Worm (Caenorhabditis elegans): ENCODE data around the gene mboa-3.

Gene mboa-3

ce11 chrX:5479300-5479811, 43.3 kb downstream of the mboa-3 start, which contains the start of gene dlg-1:
Gene dlg-1 (plus strand): TSS chrX:5479700.
- TF ChIP-seq ztf-23 (GFP tag; IDR thresholded peaks at IDR 0.05): no peak
- no peak for TF ChIP-seq med-1 (GFP tag; optimal IDR thresholded peaks at IDR 0.05; ENCODE audit: insufficient read depth)
- no peak for TF ChIP-seq tab-1 (GFP tag; IDR thresholded peaks at IDR 0.05)
- TF ChIP-seq flt-1 (GFP tag; IDR thresholded peaks at IDR 0.05): no peak
- no peak for TF ChIP-seq ref-1 (GFP tag; conservative IDR thresholded peaks at IDR 0.05)
- no peak for TF ChIP-seq T22C8.4 (GFP tag; IDR thresholded peaks at IDR 0.05)
- TF ChIP-seq cog-1 (tag; optimal IDR thresholded peaks at IDR 0.05): no peak
- TF ChIP-seq ztf-29 (GFP tag; IDR thresholded peaks at IDR 0.05): no peak
- TF ChIP-seq klf-2 (GFP tag; conservative IDR thresholded peaks at IDR 0.05): no peak

- TF ChIP-seq flt-1 (GFP tag; IDR thresholded peaks at IDR 0.05): no peak
- no peak for TF ChIP-seq cog-1 (tag; optimal IDR thresholded peaks at IDR 0.05)
- no peak for TF ChIP-seq ztf-23 (GFP tag; IDR thresholded peaks at IDR 0.05)
- no peak for TF ChIP-seq ztf-29 (GFP tag; IDR thresholded peaks at IDR 0.05)
- TF ChIP-seq ref-1 (GFP tag; conservative IDR thresholded peaks at IDR 0.05): no peak
- TF ChIP-seq klf-2 (GFP tag; conservative IDR thresholded peaks at IDR 0.05): no peak
- TF ChIP-seq med-1 (GFP tag; optimal IDR thresholded peaks at IDR 0.05; ENCODE audit: insufficient read depth): no peak
- TF ChIP-seq T22C8.4 (GFP tag; IDR thresholded peaks at IDR 0.05): no peak
- no peak for TF ChIP-seq tab-1 (GFP tag; IDR thresholded peaks at IDR 0.05)
Observed at ce11 chrX:5478875-5479274, 43.7 kb downstream of the mboa-3 start.

- no peak for TF ChIP-seq ref-1 (GFP tag; conservative IDR thresholded peaks at IDR 0.05)
- TF ChIP-seq med-1 (GFP tag; optimal IDR thresholded peaks at IDR 0.05; ENCODE audit: insufficient read depth): no peak
- no peak for TF ChIP-seq cog-1 (tag; optimal IDR thresholded peaks at IDR 0.05)
- no peak for TF ChIP-seq flt-1 (GFP tag; IDR thresholded peaks at IDR 0.05)
- no peak for TF ChIP-seq tab-1 (GFP tag; IDR thresholded peaks at IDR 0.05)
- TF ChIP-seq ztf-29 (GFP tag; IDR thresholded peaks at IDR 0.05): no peak
- no peak for TF ChIP-seq T22C8.4 (GFP tag; IDR thresholded peaks at IDR 0.05)
- TF ChIP-seq ztf-23 (GFP tag; IDR thresholded peaks at IDR 0.05): no peak
- TF ChIP-seq klf-2 (GFP tag; conservative IDR thresholded peaks at IDR 0.05): no peak
Observed at ce11 chrX:5477597-5477996, 45.0 kb downstream of the mboa-3 start.

ce11 chrX:5476357-5476756, 46.3 kb downstream of the mboa-3 start:
- no peak for TF ChIP-seq ref-1 (GFP tag; conservative IDR thresholded peaks at IDR 0.05)
- TF ChIP-seq ztf-23 (GFP tag; IDR thresholded peaks at IDR 0.05): no peak
- no peak for TF ChIP-seq ztf-29 (GFP tag; IDR thresholded peaks at IDR 0.05)
- TF ChIP-seq med-1 (GFP tag; optimal IDR thresholded peaks at IDR 0.05; ENCODE audit: insufficient read depth): no peak
- no peak for TF ChIP-seq cog-1 (tag; optimal IDR thresholded peaks at IDR 0.05)
- no peak for TF ChIP-seq tab-1 (GFP tag; IDR thresholded peaks at IDR 0.05)
- no peak for TF ChIP-seq flt-1 (GFP tag; IDR thresholded peaks at IDR 0.05)
- no peak for TF ChIP-seq klf-2 (GFP tag; conservative IDR thresholded peaks at IDR 0.05)
- TF ChIP-seq T22C8.4 (GFP tag; IDR thresholded peaks at IDR 0.05): no peak

- TF ChIP-seq cog-1 (tag; optimal IDR thresholded peaks at IDR 0.05): peak; percentile 81
- peak; percentile 77 for TF ChIP-seq flt-1 (GFP tag; IDR thresholded peaks at IDR 0.05)
- no peak for TF ChIP-seq ref-1 (GFP tag; conservative IDR thresholded peaks at IDR 0.05)
- TF ChIP-seq tab-1 (GFP tag; IDR thresholded peaks at IDR 0.05): peak; percentile 70
- TF ChIP-seq ztf-23 (GFP tag; IDR thresholded peaks at IDR 0.05): 0 out of 2 replicates have a peak, but pooled peaks have one; percentile 52
- no peak for TF ChIP-seq med-1 (GFP tag; optimal IDR thresholded peaks at IDR 0.05; ENCODE audit: insufficient read depth)
- TF ChIP-seq klf-2 (GFP tag; conservative IDR thresholded peaks at IDR 0.05): no peak
- TF ChIP-seq ztf-29 (GFP tag; IDR thresholded peaks at IDR 0.05): no peak
- no peak for TF ChIP-seq T22C8.4 (GFP tag; IDR thresholded peaks at IDR 0.05)
Observed at ce11 chrX:5475164-5475576, 47.4 kb downstream of the mboa-3 start.

- TF ChIP-seq klf-2 (GFP tag; conservative IDR thresholded peaks at IDR 0.05) (no peak), ref-1 (GFP tag; conservative IDR thresholded peaks at IDR 0.05) (no peak), flt-1 (GFP tag; IDR thresholded peaks at IDR 0.05) (no peak), tab-1 (GFP tag; IDR thresholded peaks at IDR 0.05) (no peak), ztf-23 (GFP tag; IDR thresholded peaks at IDR 0.05) (no peak), cog-1 (tag; optimal IDR thresholded peaks at IDR 0.05) (no peak)
Observed at ce11 chrX:5470111-5470745, 52.4 kb downstream of the mboa-3 start.
